Worm (Caenorhabditis elegans) whole organism, young adult: Measurements from ENCODE around the gene csb-1.

ENCODE experiments used
- B0336.3 ChIP-seq: fragments of 200-800 bp; sonication (Bioruptor generic); IDR thresholded peaks from 2 replicates; pipeline ENCODE4 v1.3.6; 2022; ENCODE audit warnings: missing genetic modification characterization, missing compliant biosample characterization
- F23B12.7 ChIP-seq: sonication (generic microtip); optimal IDR thresholded peaks from 2 replicates; lab custom pipeline; 2017; ENCODE audit warnings: missing genetic modification characterization, mild to moderate bottlenecking, missing compliant biosample characterization, antibody characterized with exemption, moderate library complexity; ENCODE audit not compliant: insufficient read depth
- K11D2.4 ChIP-seq: fragments of 200-800 bp; sonication (Bioruptor generic); IDR thresholded peaks from 2 replicates; pipeline ENCODE4 v1.3.6; 2022; ENCODE audit warnings: missing genetic modification reagents, missing genetic modification characterization, missing compliant biosample characterization
- K12H6.12 ChIP-seq: fragments of 200-800 bp; sonication (Bioruptor generic); optimal IDR thresholded peaks from 2 replicates; lab custom pipeline; 2018; ENCODE audit warnings: mild to moderate bottlenecking, missing genetic modification characterization, missing compliant biosample characterization
- T26A5.8 ChIP-seq: sonication (generic microtip); optimal IDR thresholded peaks from 2 replicates; lab custom pipeline; 2016; ENCODE audit warnings: missing genetic modification characterization, missing compliant biosample characterization
- Y53G8AR.9 ChIP-seq: fragments of 200-800 bp; sonication (Bioruptor generic); conservative IDR thresholded peaks from 2 replicates; pipeline ENCODE4 v1.3.6; 2022; ENCODE audit warnings: missing genetic modification reagents, missing genetic modification characterization, missing compliant biosample characterization
- ZK185.1 ChIP-seq: sonication (generic microtip); optimal IDR thresholded peaks from 2 replicates; lab custom pipeline; 2016; ENCODE audit warnings: mild to moderate bottlenecking, missing genetic modification characterization, missing compliant biosample characterization; ENCODE audit not compliant: poor library complexity, severe bottlenecking
- athp-1 ChIP-seq: sonication (generic microtip); optimal IDR thresholded peaks from 2 replicates; lab custom pipeline; 2017; ENCODE audit warnings: mild to moderate bottlenecking, missing genetic modification characterization, missing compliant biosample characterization
- attf-5 ChIP-seq: fragments of 200-800 bp; sonication (Bioruptor generic); optimal IDR thresholded peaks from 2 replicates; lab custom pipeline; 2018; ENCODE audit warnings: mild to moderate bottlenecking, missing genetic modification characterization, missing compliant biosample characterization
- bed-1 ChIP-seq: fragments of 200-800 bp; sonication (Bioruptor generic); IDR thresholded peaks from 2 replicates; pipeline ENCODE4 v1.3.6; 2022; ENCODE audit warnings: missing genetic modification reagents, missing genetic modification characterization, missing compliant biosample characterization
- cebp-1 ChIP-seq, 2 experiments: fragments of 200-800 bp in 1 of 2; sonication (Bioruptor generic) in 1 of 2; sonication (generic microtip) in 1 of 2; IDR thresholded peaks in 1 of 2; optimal IDR thresholded peaks in 1 of 2; 2 replicates each; pipeline versions ENCODE4 v1.3.6 to Lab custom; 2017 to 2022; ENCODE audit warnings: missing compliant biosample characterization in 2 of 2, missing genetic modification characterization in 2 of 2, mild to moderate bottlenecking in 1 of 2, missing genetic modification reagents in 1 of 2, moderate library complexity in 1 of 2
- cebp-2 ChIP-seq: fragments of 200-800 bp; sonication (Bioruptor generic); IDR thresholded peaks from 2 replicates; pipeline ENCODE4 v1.3.6; 2022; ENCODE audit warnings: missing genetic modification characterization, missing compliant biosample characterization
- ceh-27 ChIP-seq: fragments of 200-800 bp; sonication (Bioruptor generic); optimal IDR thresholded peaks from 2 replicates; lab custom pipeline; 2018; ENCODE audit warnings: mild to moderate bottlenecking, missing genetic modification characterization, moderate library complexity, missing compliant biosample characterization
- die-1 ChIP-seq: sonication (generic microtip); optimal IDR thresholded peaks from 2 replicates; lab custom pipeline; 2016; ENCODE audit warnings: missing genotype, mild to moderate bottlenecking, missing genetic modification characterization, missing compliant biosample characterization
- dox-1 ChIP-seq: fragments of 200-800 bp; sonication (Bioruptor generic); IDR thresholded peaks from 2 replicates; pipeline ENCODE4 v1.3.6; 2022; ENCODE audit warnings: missing genetic modification reagents, missing genetic modification characterization, missing compliant biosample characterization
- efl-1 ChIP-seq: fragments of 150-350 bp; optimal IDR thresholded peaks from 2 replicates; lab custom pipeline; 2014; ENCODE audit warnings: missing biosample characterization, missing genetic modification reagents, missing genetic modification characterization
- ets-4 ChIP-seq: fragments of 200-800 bp; sonication (Bioruptor generic); optimal IDR thresholded peaks from 2 replicates; lab custom pipeline; 2018; ENCODE audit warnings: mild to moderate bottlenecking, missing genetic modification characterization, missing compliant biosample characterization
- fkh-3 ChIP-seq: sonication (generic microtip); optimal IDR thresholded peaks from 2 replicates; lab custom pipeline; 2016; ENCODE audit warnings: mild to moderate bottlenecking, missing genetic modification characterization, missing compliant biosample characterization
- hrde-1 ChIP-seq: sonication (generic microtip); optimal IDR thresholded peaks from 2 replicates; lab custom pipeline; 2016; ENCODE audit warnings: missing genetic modification characterization, mild to moderate bottlenecking, missing compliant biosample characterization, moderate library complexity, missing genotype, missing genetic modification reagents, borderline replicate concordance
- lag-1 ChIP-seq: fragments of 200-800 bp; sonication (Bioruptor generic); IDR thresholded peaks from 2 replicates; pipeline ENCODE4 v1.3.6; 2022; ENCODE audit warnings: missing genetic modification reagents, missing genetic modification characterization, missing compliant biosample characterization
- let-607 ChIP-seq, 2 experiments: fragments of 200-800 bp in 1 of 2; sonication (Bioruptor generic) in 1 of 2; sonication (generic microtip) in 1 of 2; optimal IDR thresholded peaks; 2 replicates each; lab custom pipeline; 2016 to 2018; ENCODE audit warnings: mild to moderate bottlenecking in 2 of 2, missing compliant biosample characterization in 2 of 2, missing genetic modification characterization in 2 of 2, moderate library complexity in 2 of 2, missing genotype in 1 of 2
- lin-35 ChIP-seq, 3 experiments: fragments of 150-350 bp in 2 of 3; sonication (generic microtip) in 1 of 3; optimal IDR thresholded peaks; 2 replicates each; lab custom pipeline; 2014 to 2018; ENCODE audit warnings: missing biosample characterization in 3 of 3, missing genetic modification characterization in 3 of 3, missing genetic modification reagents in 3 of 3
- lin-40 ChIP-seq: sonication (generic microtip); optimal IDR thresholded peaks from 2 replicates; lab custom pipeline; 2016; ENCODE audit warnings: missing genetic modification characterization, mild to moderate bottlenecking, missing compliant biosample characterization, missing genotype, missing genetic modification reagents
- lsy-27 ChIP-seq: sonication (generic microtip); optimal IDR thresholded peaks from 2 replicates; lab custom pipeline; 2017; ENCODE audit warnings: missing genetic modification characterization, mild to moderate bottlenecking, missing compliant biosample characterization, antibody characterized with exemption, missing genotype, borderline replicate concordance; ENCODE audit not compliant: insufficient read depth
- madf-10 ChIP-seq: sonication (generic microtip); optimal IDR thresholded peaks from 2 replicates; lab custom pipeline; 2016; ENCODE audit warnings: mild to moderate bottlenecking, missing genetic modification characterization, missing compliant biosample characterization
- madf-8 ChIP-seq: fragments of 200-800 bp; sonication (Bioruptor generic); conservative IDR thresholded peaks from 2 replicates; pipeline ENCODE4 v1.3.6; 2022; ENCODE audit warnings: missing genetic modification reagents, missing genetic modification characterization, missing compliant biosample characterization
- mcd-1 ChIP-seq: fragments of 200-800 bp; sonication (Bioruptor generic); IDR thresholded peaks from 2 replicates; pipeline ENCODE4 v1.3.6; 2022; ENCODE audit warnings: missing genetic modification reagents, missing genetic modification characterization, missing compliant biosample characterization
- mes-4 ChIP-seq: sonication (generic microtip); optimal IDR thresholded peaks from 2 replicates; lab custom pipeline; 2016; ENCODE audit warnings: missing genotype, missing genetic modification characterization, missing compliant biosample characterization
- nhr-80 ChIP-seq: sonication (generic microtip); optimal IDR thresholded peaks from 2 replicates; lab custom pipeline; 2016; ENCODE audit warnings: missing genetic modification characterization, missing compliant biosample characterization
- pbrm-1 ChIP-seq: fragments of 200-800 bp; sonication (Bioruptor generic); IDR thresholded peaks from 2 replicates; pipeline ENCODE4 v1.3.6; 2022; ENCODE audit warnings: missing genetic modification reagents, missing genetic modification characterization, missing compliant biosample characterization
- pha-4 ChIP-seq: fragments of 150-350 bp; sonication (generic microtip); optimal IDR thresholded peaks from 2 replicates; lab custom pipeline; 2014; ENCODE audit warnings: missing biosample characterization, missing genetic modification reagents, missing genetic modification characterization
- rpc-1 ChIP-seq, 2 experiments: fragments of 150-350 bp in 1 of 2; sonication (generic microtip) in 1 of 2; optimal IDR thresholded peaks; 2 replicates each; lab custom pipeline; 2014 to 2018; ENCODE audit warnings: missing biosample characterization in 1 of 2, missing genetic modification characterization in 1 of 2, missing genetic modification reagents in 1 of 2, missing genotype in 1 of 2
- snpc-4 ChIP-seq, 5 experiments: fragments of 150-350 bp in 1 of 5; sonication (generic microtip) in 4 of 5; optimal IDR thresholded peaks; 2 replicates each; lab custom pipeline; 2014 to 2018; ENCODE audit warnings: missing genetic modification characterization in 5 of 5, missing biosample characterization in 3 of 5, antibody characterized with exemption in 2 of 5, mild to moderate bottlenecking in 2 of 5, missing compliant biosample characterization in 2 of 5, missing genotype in 2 of 5, moderate library complexity in 2 of 5, missing genetic modification reagents in 1 of 5
- tlf-1 ChIP-seq: fragments of 200-800 bp; sonication (Bioruptor generic); optimal IDR thresholded peaks from 2 replicates; lab custom pipeline; 2018; ENCODE audit warnings: mild to moderate bottlenecking, missing genetic modification characterization, missing compliant biosample characterization
- zfh-2 ChIP-seq: fragments of 200-800 bp; sonication (Bioruptor generic); conservative IDR thresholded peaks from 2 replicates; pipeline ENCODE4 v1.3.6; 2022; ENCODE audit warnings: missing genetic modification reagents, missing genetic modification characterization, missing compliant biosample characterization
- ztf-18 ChIP-seq: sonication (generic microtip); optimal IDR thresholded peaks from 2 replicates; lab custom pipeline; 2016; ENCODE audit warnings: missing genotype, mild to moderate bottlenecking, missing genetic modification characterization, missing compliant biosample characterization
- ztf-22 ChIP-seq: fragments of 200-800 bp; sonication (Bioruptor generic); optimal IDR thresholded peaks from 2 replicates; lab custom pipeline; 2018; ENCODE audit warnings: mild to moderate bottlenecking, missing genetic modification characterization, moderate library complexity, missing compliant biosample characterization

Gene csb-1

DNA sequence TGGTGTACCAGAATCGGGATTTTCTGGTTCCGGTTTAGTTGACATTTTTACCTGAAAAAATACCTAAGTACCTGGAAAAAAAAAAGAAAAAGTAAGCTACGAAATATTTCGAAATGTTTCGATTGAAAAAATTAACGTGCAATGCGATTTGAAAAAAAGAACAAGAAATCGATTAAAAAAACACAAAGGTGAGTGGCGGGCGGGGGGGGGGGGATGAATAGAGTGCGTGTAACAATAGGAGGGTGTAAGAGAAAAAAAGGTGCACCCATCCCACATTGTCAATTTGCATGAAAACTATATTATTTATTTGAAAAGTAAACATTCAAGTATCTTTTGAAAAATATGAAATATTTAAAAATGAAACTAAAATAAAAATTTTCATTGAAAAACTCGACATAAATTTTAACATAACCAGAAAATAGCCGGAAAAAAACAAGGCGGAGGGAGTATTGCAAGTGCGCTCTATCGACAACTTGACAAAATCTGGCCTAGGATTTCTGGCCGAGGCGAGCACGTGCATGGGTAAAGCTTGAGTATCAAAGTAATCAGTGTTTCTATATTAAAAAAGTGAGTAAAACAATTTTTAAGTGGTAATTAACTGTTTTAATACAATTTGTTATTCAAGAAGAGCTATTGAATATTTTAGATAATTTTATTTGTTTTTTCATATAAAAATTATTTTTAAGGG, at the start of gene csb-1, which contains the start of gene F53H4.4:
Gene csb-1, minus strand, starts transcription at position 51 of the 688 bp plus-strand sequence.
Gene F53H4.4, plus strand, starts transcription at position 520 of the 688 bp plus-strand sequence.
- TF ChIP-seq athp-1 (tag; lab: Kevin White, UChicago) (no peak), ets-4 (GFP tag; lab: Kevin White, UChicago) (no peak), pbrm-1 (GFP tag; lab: Robert Waterston, UW) (no peak), efl-1 (no peak), attf-5 (GFP tag; lab: Kevin White, UChicago) (peak; percentile 82), B0336.3 (GFP tag; lab: Robert Waterston, UW) (no peak), lag-1 (GFP tag; lab: Robert Waterston, UW) (no peak), mes-4 (tag; lab: Kevin White, UChicago) (no peak), ztf-22 (GFP tag; lab: Kevin White, UChicago) (no peak), dox-1 (peak; percentile 83), madf-10 (tag; lab: Kevin White, UChicago) (peak; percentile 25), nhr-80 (tag; lab: Kevin White, UChicago) (peak; percentile 58), pha-4 (peak; percentile 74), zfh-2 (GFP tag; lab: Robert Waterston, UW) (no peak), snpc-4 (GFP tag; optimal IDR thresholded peaks at IDR 0.05; lab: Kevin White, UChicago) (no peak), snpc-4 (tag; optimal IDR thresholded peaks at IDR 0.05; lab: Kevin White, UChicago) (peak in 3 of 4 experiments; percentile 35 to 48 (median 40)), ZK185.1 (tag; lab: Kevin White, UChicago) (peak; percentile 73), K12H6.12 (tag; lab: Kevin White, UChicago) (peak; percentile 23), ceh-27 (GFP tag; lab: Kevin White, UChicago) (peak; percentile 43), lsy-27 (tag; lab: Kevin White, UChicago) (no peak), lin-35 (GFP tag; optimal IDR thresholded peaks at IDR 0.05; lab: Kevin White, UChicago) (peak in 1 of 3 experiments; percentile 46), T26A5.8 (no peak), bed-1 (no peak), fkh-3 (tag; lab: Kevin White, UChicago) (no peak), mcd-1 (peak; percentile 96), madf-8 (GFP tag; lab: Robert Waterston, UW) (no peak), die-1 (tag; lab: Kevin White, UChicago) (no peak), cebp-1 (GFP tag; IDR thresholded peaks at IDR 0.05; lab: Robert Waterston, UW) (no peak), cebp-1 (tag; optimal IDR thresholded peaks at IDR 0.05; lab: Kevin White, UChicago) (peak; percentile 58), ztf-18 (tag; lab: Kevin White, UChicago) (peak; percentile 47), F23B12.7 (tag; lab: Kevin White, UChicago) (peak; percentile 66), tlf-1 (GFP tag; lab: Kevin White, UChicago) (no peak), K11D2.4 (GFP tag; lab: Robert Waterston, UW) (peak; percentile 49; the same call in 1 of the 2 replicates), Y53G8AR.9 (GFP tag; lab: Robert Waterston, UW) (no peak), cebp-2 (GFP tag; lab: Robert Waterston, UW) (no peak), lin-40 (peak; percentile 55), rpc-1 (optimal IDR thresholded peaks at IDR 0.05; lab: Kevin White, UChicago) (no peak), rpc-1 (tag; optimal IDR thresholded peaks at IDR 0.05; lab: Kevin White, UChicago) (no peak), let-607 (tag; optimal IDR thresholded peaks at IDR 0.05; lab: Kevin White, UChicago) (peak in 1 of 2 experiments; percentile 66), hrde-1 (tag; lab: Kevin White, UChicago) (no peak)
